Fruit fly (Drosophila melanogaster) whole organism, embryonic: Measurements from ENCODE around the gene akirin.

Experiments used
- CG10462 ChIP-seq: fragments of 200-800 bp; sonication (Bioruptor generic); optimal IDR thresholded peaks from 2 replicates; lab custom pipeline; 2016; ENCODE audit warnings: missing biosample characterization, missing genetic modification characterization
- CG11504 ChIP-seq: fragments of 200-800 bp; sonication (Bioruptor generic); optimal IDR thresholded peaks from 3 replicates; lab custom pipeline; 2019; ENCODE audit warnings: missing biosample characterization, mild to moderate bottlenecking, missing genetic modification characterization, moderate library complexity
- CG12071 ChIP-seq: fragments of 200-800 bp; sonication (Bioruptor generic); optimal IDR thresholded peaks from 3 replicates; lab custom pipeline; 2018; ENCODE audit warnings: missing biosample characterization, mild to moderate bottlenecking, missing genetic modification characterization
- CG13424 ChIP-seq: fragments of 200-800 bp; sonication (Bioruptor generic); optimal IDR thresholded peaks from 2 replicates; lab custom pipeline; 2019; ENCODE audit warnings: missing biosample characterization, mild to moderate bottlenecking, missing genetic modification characterization, moderate library complexity
- CG6654 ChIP-seq: fragments of 200-800 bp; sonication (Bioruptor generic); optimal IDR thresholded peaks from 2 replicates; lab custom pipeline; 2017; ENCODE audit warnings: missing biosample characterization, mild to moderate bottlenecking, missing genetic modification characterization
- CkIIα-i1 ChIP-seq: fragments of 200-800 bp; sonication (Bioruptor generic); IDR thresholded peaks from 2 replicates; pipeline ENCODE4 v1.3.6; 2022; ENCODE audit warnings: missing biosample characterization, missing genetic modification characterization
- Deaf1 ChIP-seq: fragments of 200-800 bp; optimal IDR thresholded peaks from 3 replicates; lab custom pipeline; 2019; ENCODE audit warnings: missing biosample characterization, mild to moderate bottlenecking, missing genetic modification characterization, moderate library complexity
- Dip3 ChIP-seq: fragments of 200-800 bp; sonication (Bioruptor generic); optimal IDR thresholded peaks from 3 replicates; lab custom pipeline; 2016; ENCODE audit warnings: missing biosample characterization, missing genetic modification characterization
- Hr78 ChIP-seq, 2 experiments: fragments of 200-800 bp in 1 of 2; fragments of >200 bp in 1 of 2; sonication (Bioruptor generic) in 1 of 2; optimal IDR thresholded peaks; 2 replicates each; lab custom pipeline; 2017 to 2019; ENCODE audit warnings: missing biosample characterization in 2 of 2, missing genetic modification characterization in 2 of 2, mild to moderate bottlenecking in 1 of 2, moderate library complexity in 1 of 2
- Mad ChIP-seq: fragments of 200-800 bp; sonication (Bioruptor generic); optimal IDR thresholded peaks from 2 replicates; lab custom pipeline; 2016; ENCODE audit warnings: missing biosample characterization, missing genetic modification characterization
- NC2β ChIP-seq: fragments of 200-800 bp; sonication (Bioruptor generic); optimal IDR thresholded peaks from 2 replicates; lab custom pipeline; 2016; ENCODE audit warnings: missing biosample characterization, missing genetic modification characterization
- Neu2 ChIP-seq: fragments of 200-800 bp; sonication (Bioruptor generic); optimal IDR thresholded peaks from 3 replicates; lab custom pipeline; 2016; ENCODE audit warnings: missing biosample characterization, missing genetic modification characterization, borderline replicate concordance
- Nf-YB ChIP-seq: fragments of 200-800 bp; sonication (Bioruptor generic); optimal IDR thresholded peaks from 3 replicates; lab custom pipeline; 2019; ENCODE audit warnings: missing biosample characterization, mild to moderate bottlenecking, missing genetic modification characterization, moderate library complexity
- Nf-YC ChIP-seq: fragments of 200-800 bp; optimal IDR thresholded peaks from 3 replicates; lab custom pipeline; 2019; ENCODE audit warnings: missing biosample characterization, mild to moderate bottlenecking, missing genetic modification characterization, moderate library complexity
- Oli ChIP-seq: fragments of 200-800 bp; sonication (Bioruptor generic); optimal IDR thresholded peaks from 2 replicates; lab custom pipeline; 2018; ENCODE audit warnings: missing biosample characterization, mild to moderate bottlenecking, missing genetic modification characterization, moderate library complexity
- PHDP ChIP-seq: fragments of 200-800 bp; sonication (Bioruptor generic); optimal IDR thresholded peaks from 3 replicates; lab custom pipeline; 2018; ENCODE audit warnings: missing biosample characterization, mild to moderate bottlenecking, missing genetic modification characterization, moderate library complexity
- Ssrp ChIP-seq: fragments of 200-800 bp; sonication (Bioruptor generic); optimal IDR thresholded peaks from 2 replicates; lab custom pipeline; 2018; ENCODE audit warnings: missing biosample characterization, mild to moderate bottlenecking, missing genetic modification characterization, moderate library complexity
- Stat92E ChIP-seq, 3 experiments: fragments of >200 bp in 2 of 3; fragments of 200-800 bp in 1 of 3; sonication (Bioruptor generic) in 1 of 3; optimal IDR thresholded peaks; 2 replicates each; lab custom pipeline; 2017 to 2019; ENCODE audit warnings: missing biosample characterization in 3 of 3, missing genetic modification characterization in 3 of 3, mild to moderate bottlenecking in 1 of 3, moderate library complexity in 1 of 3
- Xrp1 ChIP-seq: fragments of 200-800 bp; sonication (Bioruptor generic); IDR thresholded peaks from 2 replicates; pipeline ENCODE4 v1.3.6; 2022; ENCODE audit warnings: missing biosample characterization, missing genetic modification characterization
- ab ChIP-seq: fragments of 200-800 bp; sonication (Bioruptor generic); optimal IDR thresholded peaks from 2 replicates; lab custom pipeline; 2016; ENCODE audit warnings: missing biosample characterization, missing genetic modification characterization
- abd-A ChIP-seq: fragments of 200-800 bp; sonication (Bioruptor generic); optimal IDR thresholded peaks from 3 replicates; lab custom pipeline; 2019; ENCODE audit warnings: missing biosample characterization, mild to moderate bottlenecking, missing genetic modification characterization, moderate library complexity
- al ChIP-seq: fragments of 200-800 bp; sonication (Bioruptor generic); IDR thresholded peaks from 2 replicates; pipeline ENCODE4 v1.3.6; 2022; ENCODE audit warnings: missing biosample characterization, missing genetic modification characterization
- ci ChIP-seq: fragments of 200-800 bp; sonication (Bioruptor generic); IDR thresholded peaks from 3 replicates; pipeline ENCODE4 v1.3.6; 2022; ENCODE audit warnings: missing biosample characterization, missing genetic modification characterization
- crol ChIP-seq: fragments of 200-800 bp; sonication (Bioruptor generic); IDR thresholded peaks from 2 replicates; pipeline ENCODE4 v1.3.6; 2022; ENCODE audit warnings: missing biosample characterization, missing genetic modification characterization
- eyg ChIP-seq: fragments of 200-800 bp; sonication (Bioruptor generic); optimal IDR thresholded peaks from 3 replicates; lab custom pipeline; 2016; ENCODE audit warnings: missing biosample characterization, missing genetic modification characterization
- kah ChIP-seq: fragments of 200-800 bp; sonication (Bioruptor generic); optimal IDR thresholded peaks from 2 replicates; lab custom pipeline; 2018; ENCODE audit warnings: missing biosample characterization, mild to moderate bottlenecking, missing genetic modification characterization
- kay ChIP-seq: fragments of 200-800 bp; sonication (Bioruptor generic); optimal IDR thresholded peaks from 2 replicates; lab custom pipeline; 2016; ENCODE audit warnings: missing biosample characterization, missing genetic modification characterization
- mirr ChIP-seq: fragments of 200-800 bp; sonication (Bioruptor generic); optimal IDR thresholded peaks from 3 replicates; lab custom pipeline; 2018; ENCODE audit warnings: missing biosample characterization, mild to moderate bottlenecking, missing genetic modification characterization
- pum ChIP-seq: fragments of 200-800 bp; sonication (Bioruptor generic); optimal IDR thresholded peaks from 2 replicates; lab custom pipeline; 2016; ENCODE audit warnings: missing biosample characterization, missing genetic modification characterization
- sim ChIP-seq: fragments of 200-800 bp; sonication (Bioruptor generic); IDR thresholded peaks from 2 replicates; pipeline ENCODE4 v1.3.6; 2022; ENCODE audit warnings: missing biosample characterization, missing genetic modification characterization
- trh ChIP-seq: fragments of 200-800 bp; sonication (Bioruptor generic); optimal IDR thresholded peaks from 2 replicates; lab custom pipeline; 2016; ENCODE audit warnings: missing biosample characterization, missing genetic modification characterization

The akirin gene

DNA sequence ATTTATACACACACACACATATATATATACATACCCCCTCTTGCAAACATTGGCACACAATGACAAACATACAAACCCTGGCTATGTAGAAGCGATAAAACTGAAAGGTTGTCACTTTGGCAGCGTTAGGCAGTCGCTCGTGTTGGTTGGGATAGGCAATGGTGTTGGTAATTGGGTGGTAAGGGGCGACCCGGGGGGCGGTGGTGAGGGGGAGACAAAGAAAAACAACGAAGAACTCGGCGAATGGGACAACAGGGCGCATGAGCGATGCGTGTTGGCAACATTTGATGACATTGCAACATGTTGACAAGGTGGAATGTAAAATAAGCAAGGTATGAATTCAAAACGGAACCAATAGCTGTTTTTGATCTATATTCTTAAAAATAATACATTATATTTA lies 52.9 kb downstream of the akirin start (continued):
- TF ChIP-seq kay (GFP tag; lab: Kevin White, UChicago) (no peak), Nf-YB (peak; percentile 72), Hr78 (GFP tag; optimal IDR thresholded peaks at IDR 0.05; lab: Kevin White, UChicago) (no peak), sim (no peak), PHDP (tag; lab: Kevin White, UChicago) (no peak), Mad (GFP tag; lab: Kevin White, UChicago) (no peak), CG12071 (peak; percentile 18), NC2β (GFP tag; lab: Kevin White, UChicago) (no peak), eyg (no peak), ci (GFP tag; lab: Robert Waterston, UW) (no peak), Dip3 (GFP tag; lab: Kevin White, UChicago) (no peak), Stat92E (GFP tag; optimal IDR thresholded peaks at IDR 0.05; lab: Kevin White, UChicago) (no peak), al (no peak), CkIIα-i1 (GFP tag; lab: Robert Waterston, UW) (no peak), trh (GFP tag; lab: Kevin White, UChicago) (no peak), Nf-YC (tag; lab: Kevin White, UChicago) (peak; percentile 90), CG6654 (no peak), Xrp1 (GFP tag; lab: Robert Waterston, UW) (no peak), kah (no peak), crol (GFP tag; lab: Robert Waterston, UW) (peak; percentile 95), abd-A (tag; lab: Kevin White, UChicago) (peak; percentile 89), ab (GFP tag; lab: Kevin White, UChicago) (no peak), mirr (peak; percentile 42), Neu2 (GFP tag; lab: Kevin White, UChicago) (no peak), Ssrp (no peak), Oli (tag; lab: Kevin White, UChicago) (no peak), CG10462 (GFP tag; lab: Kevin White, UChicago) (no peak), pum (GFP tag; lab: Kevin White, UChicago) (no peak), CG11504 (tag; lab: Kevin White, UChicago) (peak; percentile 99), Deaf1 (tag; lab: Kevin White, UChicago) (peak; percentile 94), CG13424 (tag; lab: Kevin White, UChicago) (no peak)
